Fruit fly (Drosophila melanogaster) whole organism, embryonic: ENCODE measurements around the gene side-III.

Experiments
- Aef1 ChIP-seq: fragments of 200-800 bp; sonication (Bioruptor generic); IDR thresholded peaks from 3 replicates; pipeline ENCODE4 v1.3.6; 2022; ENCODE audit warnings: missing biosample characterization, missing genetic modification characterization
- Atf3 ChIP-seq: fragments of 200-800 bp; sonication (Bioruptor generic); optimal IDR thresholded peaks from 3 replicates; lab custom pipeline; 2016; ENCODE audit warnings: missing biosample characterization, missing genetic modification characterization
- CG10321 ChIP-seq: fragments of 200-800 bp; sonication (Bioruptor generic); IDR thresholded peaks from 2 replicates; pipeline ENCODE4 v1.3.6; 2022; ENCODE audit warnings: missing biosample characterization, missing genetic modification characterization
- CG10565 ChIP-seq: fragments of 200-800 bp; sonication (Bioruptor generic); optimal IDR thresholded peaks from 3 replicates; lab custom pipeline; 2016; ENCODE audit warnings: missing biosample characterization, mild to moderate bottlenecking, missing genetic modification characterization
- CG11093 ChIP-seq: fragments of 200-800 bp; sonication (Bioruptor generic); IDR thresholded peaks from 3 replicates; pipeline ENCODE4 v1.3.6; 2022; ENCODE audit warnings: missing biosample characterization, missing genetic modification characterization
- CG12155 ChIP-seq: fragments of 200-800 bp; sonication (Bioruptor generic); optimal IDR thresholded peaks from 3 replicates; lab custom pipeline; 2016; ENCODE audit warnings: missing biosample characterization, missing genetic modification characterization
- CG14710 ChIP-seq: fragments of 200-800 bp; sonication (Bioruptor generic); optimal IDR thresholded peaks from 3 replicates; lab custom pipeline; 2019; ENCODE audit warnings: missing biosample characterization, mild to moderate bottlenecking, missing genetic modification characterization, moderate library complexity
- CG17359 ChIP-seq: fragments of 200-800 bp; sonication (Bioruptor generic); optimal IDR thresholded peaks from 3 replicates; lab custom pipeline; 2018; ENCODE audit warnings: missing biosample characterization, mild to moderate bottlenecking, missing genetic modification characterization, moderate library complexity
- CG17612 ChIP-seq: fragments of 200-800 bp; sonication (Bioruptor generic); IDR thresholded peaks from 2 replicates; pipeline ENCODE4 v1.3.6; 2022; ENCODE audit warnings: missing biosample characterization, missing genetic modification characterization
- CG17802 ChIP-seq: fragments of 200-800 bp; sonication (Bioruptor generic); optimal IDR thresholded peaks from 2 replicates; lab custom pipeline; 2018; ENCODE audit warnings: missing biosample characterization, mild to moderate bottlenecking, missing genetic modification characterization, moderate library complexity
- CG18011 ChIP-seq: fragments of 200-800 bp; sonication (Bioruptor generic); optimal IDR thresholded peaks from 2 replicates; lab custom pipeline; 2017; ENCODE audit warnings: missing biosample characterization, missing genetic modification characterization, mild to moderate bottlenecking, moderate library complexity, missing genotype
- CG33557 ChIP-seq: fragments of 200-800 bp; sonication (Bioruptor generic); optimal IDR thresholded peaks from 2 replicates; lab custom pipeline; 2019; ENCODE audit warnings: missing biosample characterization, mild to moderate bottlenecking, missing genetic modification characterization, moderate library complexity
- CG4282 ChIP-seq: fragments of 200-800 bp; sonication (Bioruptor generic); optimal IDR thresholded peaks from 2 replicates; lab custom pipeline; 2016; ENCODE audit warnings: missing biosample characterization, missing genetic modification characterization
- CG5180 ChIP-seq: fragments of 200-800 bp; sonication (Bioruptor generic); optimal IDR thresholded peaks from 3 replicates; lab custom pipeline; 2017; ENCODE audit warnings: missing biosample characterization, missing genetic modification characterization, mild to moderate bottlenecking, moderate library complexity, missing genetic modification reagents
- CG6654 ChIP-seq: fragments of 200-800 bp; sonication (Bioruptor generic); optimal IDR thresholded peaks from 2 replicates; lab custom pipeline; 2017; ENCODE audit warnings: missing biosample characterization, mild to moderate bottlenecking, missing genetic modification characterization
- CG6765 ChIP-seq: fragments of 200-800 bp; sonication (Bioruptor generic); optimal IDR thresholded peaks from 3 replicates; lab custom pipeline; 2017; ENCODE audit warnings: missing biosample characterization, mild to moderate bottlenecking, missing genetic modification characterization
- CG6791 ChIP-seq: fragments of 200-800 bp; sonication (Bioruptor generic); IDR thresholded peaks from 3 replicates; pipeline ENCODE4 v1.3.6; 2022; ENCODE audit warnings: missing biosample characterization, missing genetic modification characterization; ENCODE audit not compliant: partially characterized antibody
- CG7357 ChIP-seq: fragments of 200-800 bp; sonication (Bioruptor generic); IDR thresholded peaks from 3 replicates; pipeline ENCODE4 v1.3.6; 2022; ENCODE audit warnings: missing biosample characterization, missing genetic modification characterization
- CG7745 ChIP-seq: fragments of 200-800 bp; sonication (Bioruptor generic); optimal IDR thresholded peaks from 2 replicates; lab custom pipeline; 2018; ENCODE audit warnings: missing biosample characterization, mild to moderate bottlenecking, missing genetic modification characterization, moderate library complexity
- CG8478 ChIP-seq: fragments of >200 bp; optimal IDR thresholded peaks from 2 replicates; lab custom pipeline; 2018
- Deaf1 ChIP-seq: fragments of 200-800 bp; optimal IDR thresholded peaks from 3 replicates; lab custom pipeline; 2019; ENCODE audit warnings: missing biosample characterization, mild to moderate bottlenecking, missing genetic modification characterization, moderate library complexity
- Dref ChIP-seq: fragments of 200-800 bp; sonication (Bioruptor generic); IDR thresholded peaks from 2 replicates; pipeline ENCODE4 v1.3.6; 2022; ENCODE audit warnings: missing biosample characterization, missing genetic modification characterization
- HLH4C ChIP-seq: fragments of 200-800 bp; sonication (Bioruptor generic); IDR thresholded peaks from 3 replicates; pipeline ENCODE4 v1.3.6; 2022; ENCODE audit warnings: missing biosample characterization, missing genetic modification characterization; ENCODE audit not compliant: partially characterized antibody
- Hey ChIP-seq: fragments of 200-800 bp; sonication (Bioruptor generic); optimal IDR thresholded peaks from 3 replicates; lab custom pipeline; 2018; ENCODE audit warnings: missing biosample characterization, mild to moderate bottlenecking, missing genetic modification characterization
- MBD-R2 ChIP-seq: fragments of 200-800 bp; sonication (Bioruptor generic); IDR thresholded peaks from 2 replicates; pipeline ENCODE4 v1.3.6; 2022; ENCODE audit warnings: missing biosample characterization, missing genetic modification characterization
- Oaz ChIP-seq: fragments of 200-800 bp; sonication (Bioruptor generic); IDR thresholded peaks from 2 replicates; pipeline ENCODE4 v1.3.6; 2022; ENCODE audit warnings: missing biosample characterization, missing genetic modification characterization
- Pdp1 ChIP-seq, 2 experiments: fragments of 200-800 bp; sonication (Bioruptor generic); optimal IDR thresholded peaks; 3 replicates each; lab custom pipeline; 2016; ENCODE audit warnings: missing biosample characterization in 2 of 2, missing genetic modification characterization in 2 of 2, mild to moderate bottlenecking in 1 of 2, moderate library complexity in 1 of 2
- Sry-δ ChIP-seq: fragments of 200-800 bp; sonication (Bioruptor generic); optimal IDR thresholded peaks from 2 replicates; lab custom pipeline; 2016; ENCODE audit warnings: missing biosample characterization, missing genetic modification characterization
- bigmax ChIP-seq: fragments of 200-800 bp; sonication (Bioruptor generic); optimal IDR thresholded peaks from 2 replicates; lab custom pipeline; 2018; ENCODE audit warnings: missing biosample characterization, mild to moderate bottlenecking, missing genetic modification characterization
- bsh ChIP-seq, 2 experiments: fragments of 200-800 bp; sonication (Bioruptor generic); optimal IDR thresholded peaks; 2 replicates each; lab custom pipeline; 2017 to 2018; ENCODE audit warnings: mild to moderate bottlenecking in 2 of 2, missing biosample characterization in 2 of 2, missing genetic modification characterization in 2 of 2, moderate library complexity in 1 of 2
- cas ChIP-seq: fragments of 200-800 bp; sonication (Bioruptor generic); IDR thresholded peaks from 2 replicates; pipeline ENCODE4 v1.3.6; 2022; ENCODE audit warnings: missing biosample characterization, missing genetic modification characterization
- cato ChIP-seq: fragments of 200-800 bp; sonication (Bioruptor generic); optimal IDR thresholded peaks from 2 replicates; lab custom pipeline; 2016; ENCODE audit warnings: missing biosample characterization, missing genetic modification characterization, borderline replicate concordance
- crc ChIP-seq: fragments of 200-800 bp; sonication (Bioruptor generic); optimal IDR thresholded peaks from 2 replicates; lab custom pipeline; 2016; ENCODE audit warnings: missing biosample characterization, missing genetic modification characterization
- cwo ChIP-seq: fragments of 200-800 bp; sonication (Bioruptor generic); optimal IDR thresholded peaks from 3 replicates; lab custom pipeline; 2017; ENCODE audit warnings: missing biosample characterization, missing genetic modification characterization, mild to moderate bottlenecking, moderate library complexity, missing genetic modification reagents
- dysf ChIP-seq: fragments of 200-800 bp; sonication (Bioruptor generic); IDR thresholded peaks from 3 replicates; pipeline ENCODE4 v1.3.6; 2022; ENCODE audit warnings: missing biosample characterization, missing genetic modification characterization
- en ChIP-seq: fragments of 200-800 bp; sonication (Bioruptor generic); optimal IDR thresholded peaks from 2 replicates; lab custom pipeline; 2016; ENCODE audit warnings: missing biosample characterization, missing genetic modification characterization
- gem ChIP-seq: fragments of 200-800 bp; sonication (Bioruptor generic); optimal IDR thresholded peaks from 2 replicates; lab custom pipeline; 2019; ENCODE audit warnings: missing biosample characterization, mild to moderate bottlenecking, missing genetic modification characterization, moderate library complexity
- gsb-n ChIP-seq: fragments of 200-800 bp; sonication (Bioruptor generic); optimal IDR thresholded peaks from 3 replicates; lab custom pipeline; 2018; ENCODE audit warnings: missing biosample characterization, mild to moderate bottlenecking, missing genetic modification characterization
- kni ChIP-seq: fragments of 200-800 bp; sonication (Bioruptor generic); optimal IDR thresholded peaks from 3 replicates; lab custom pipeline; 2017; ENCODE audit warnings: mild to moderate bottlenecking, missing biosample characterization, missing genetic modification reagents, missing genetic modification characterization
- mirr ChIP-seq: fragments of 200-800 bp; sonication (Bioruptor generic); optimal IDR thresholded peaks from 3 replicates; lab custom pipeline; 2018; ENCODE audit warnings: missing biosample characterization, mild to moderate bottlenecking, missing genetic modification characterization
- nerfin-2 ChIP-seq: fragments of 200-800 bp; sonication (Bioruptor generic); IDR thresholded peaks from 2 replicates; pipeline ENCODE4 v1.3.6; 2022; ENCODE audit warnings: missing biosample characterization, missing genetic modification characterization; ENCODE audit not compliant: partially characterized antibody
- onecut ChIP-seq: fragments of 200-800 bp; sonication (Bioruptor generic); IDR thresholded peaks from 2 replicates; pipeline ENCODE4 v1.3.6; 2022; ENCODE audit warnings: missing biosample characterization, missing genetic modification characterization
- psq ChIP-seq: fragments of 200-800 bp; sonication (Bioruptor generic); optimal IDR thresholded peaks from 2 replicates; lab custom pipeline; 2017; ENCODE audit warnings: missing biosample characterization, missing genetic modification characterization
- pzg ChIP-seq: fragments of 200-800 bp; sonication (Bioruptor generic); optimal IDR thresholded peaks from 3 replicates; lab custom pipeline; 2018; ENCODE audit warnings: missing biosample characterization, mild to moderate bottlenecking, missing genetic modification characterization, moderate library complexity
- row ChIP-seq: fragments of 200-800 bp; sonication (Bioruptor generic); IDR thresholded peaks from 3 replicates; pipeline ENCODE4 v1.3.6; 2022; ENCODE audit warnings: missing biosample characterization, missing genetic modification characterization
- sc ChIP-seq, 3 experiments: fragments of >200 bp in 2 of 3; fragments of 200-800 bp in 1 of 3; sonication (Bioruptor generic) in 1 of 3; optimal IDR thresholded peaks; 2 replicates in 2 of 3; 3 replicates in 1 of 3; lab custom pipeline; 2017; ENCODE audit warnings: mild to moderate bottlenecking in 1 of 3, missing biosample characterization in 1 of 3, missing genetic modification characterization in 1 of 3, missing genetic modification reagents in 1 of 3
- slou ChIP-seq: fragments of 200-800 bp; sonication (Bioruptor generic); optimal IDR thresholded peaks from 3 replicates; lab custom pipeline; 2016; ENCODE audit warnings: missing biosample characterization, missing genetic modification characterization
- stwl ChIP-seq: fragments of 200-800 bp; sonication (Bioruptor generic); optimal IDR thresholded peaks from 3 replicates; lab custom pipeline; 2018; ENCODE audit warnings: missing biosample characterization, mild to moderate bottlenecking, missing genetic modification characterization, moderate library complexity
- sug ChIP-seq: fragments of 200-800 bp; optimal IDR thresholded peaks from 2 replicates; lab custom pipeline; 2019; ENCODE audit warnings: missing biosample characterization, mild to moderate bottlenecking, missing genetic modification characterization, moderate library complexity

The side-III gene

dm6 chr3R:5821750-5822149 is 137.6 kb downstream of the side-III start, which contains the start of gene CG46303 (continued):
- TF ChIP-seq CG10565 (GFP tag; lab: Kevin White, UChicago) (no peak), Pdp1 (GFP tag; optimal IDR thresholded peaks at IDR 0.05; lab: Kevin White, UChicago) (peak in 1 of 2 experiments; percentile 8), cwo (GFP tag; lab: Kevin White, UChicago) (peak; percentile 25), Oaz (GFP tag; lab: Robert Waterston, UW) (no peak), CG5180 (no peak), crc (GFP tag; lab: Kevin White, UChicago) (no peak), CG18011 (GFP tag; lab: Kevin White, UChicago) (no peak), sug (tag; lab: Kevin White, UChicago) (peak; percentile 76), CG14710 (tag; lab: Kevin White, UChicago) (no peak), Deaf1 (tag; lab: Kevin White, UChicago) (no peak), Aef1 (GFP tag; lab: Robert Waterston, UW) (no peak), CG7357 (GFP tag; lab: Robert Waterston, UW) (no peak), CG17802 (tag; lab: Kevin White, UChicago) (no peak), CG10321 (GFP tag; lab: Robert Waterston, UW) (no peak), mirr (GFP tag; lab: Kevin White, UChicago) (peak; percentile 65), bsh (GFP tag; optimal IDR thresholded peaks at IDR 0.05; lab: Kevin White, UChicago) (no peak), cas (GFP tag; lab: Robert Waterston, UW) (no peak), CG8478 (lab: Kevin White, UChicago) (no peak), CG4282 (no peak), CG6765 (no peak), CG7745 (tag; lab: Kevin White, UChicago) (no peak), dysf (GFP tag; lab: Robert Waterston, UW) (peak; percentile 12; the same call in 1 of the 3 replicates), gem (tag; lab: Kevin White, UChicago) (no peak), stwl (tag; lab: Kevin White, UChicago) (no peak)
- TF ChIP-seq, all 482 proteins: peak for 13

- TF ChIP-seq CG11093 (GFP tag; lab: Robert Waterston, UW) = no peak
- TF ChIP-seq stwl (tag; lab: Kevin White, UChicago) = peak; percentile 68
- no peak for TF ChIP-seq CG12155 (GFP tag; lab: Kevin White, UChicago)
- no peak for TF ChIP-seq sc (optimal IDR thresholded peaks at IDR 0.05; lab: Kevin White, UChicago)
- no peak for TF ChIP-seq sc (GFP tag; optimal IDR thresholded peaks at IDR 0.05; lab: Kevin White, UChicago)
- no peak for TF ChIP-seq bigmax (GFP tag; lab: Kevin White, UChicago)
- TF ChIP-seq Sry-δ (GFP tag; lab: Kevin White, UChicago) = peak; percentile 42
- no peak for TF ChIP-seq row (GFP tag; lab: Robert Waterston, UW)
- TF ChIP-seq Hey = no peak
- TF ChIP-seq kni (GFP tag; lab: Kevin White, UChicago) = no peak
- TF ChIP-seq CG17612 (GFP tag; lab: Robert Waterston, UW) = no peak
- no peak for TF ChIP-seq en (GFP tag; lab: Kevin White, UChicago)
- TF ChIP-seq onecut (GFP tag; lab: Robert Waterston, UW) = 0 out of 2 replicates have a peak, but pooled peaks have one; percentile 34
- no peak for TF ChIP-seq psq (GFP tag; lab: Kevin White, UChicago)
- no peak for TF ChIP-seq Atf3 (GFP tag; lab: Kevin White, UChicago)
- TF ChIP-seq nerfin-2 = peak; percentile 48; the same call in 1 of the 2 replicates
- TF ChIP-seq slou (GFP tag; lab: Kevin White, UChicago) = no peak
- TF ChIP-seq CG33557 = no peak
- no peak for TF ChIP-seq cato (GFP tag; lab: Kevin White, UChicago)
- TF ChIP-seq MBD-R2 (GFP tag; lab: Robert Waterston, UW) = peak; percentile 81
- peak; percentile 54 for TF ChIP-seq pzg
- no peak for TF ChIP-seq gsb-n (tag; lab: Kevin White, UChicago)
- TF ChIP-seq Dref = peak; percentile 77
- no peak for TF ChIP-seq CG6654 (GFP tag; lab: Kevin White, UChicago)
- peak; percentile 60; the same call in 2 of the 3 replicates for TF ChIP-seq CG6791 (GFP tag; lab: Robert Waterston, UW)
- peak; percentile 28 for TF ChIP-seq CG17359 (tag; lab: Kevin White, UChicago)
- peak; percentile 60 for TF ChIP-seq HLH4C (GFP tag; lab: Robert Waterston, UW)
These were observed 138.1 kb downstream of the side-III start, which contains the start of gene Hpr1 for dm6 chr3R:5821243-5821642. Gene Hpr1, minus strand, starts transcription at chr3R:5821440.
